Fruit fly (Drosophila melanogaster) whole organism, prepupa: ENCODE data around the gene obst-H.

Experiments
- CG10631 ChIP-seq: fragments of 200-800 bp; sonication (Bioruptor generic); optimal IDR thresholded peaks from 2 replicates; lab custom pipeline; 2016; ENCODE audit warnings: missing biosample characterization, missing genetic modification characterization
- CG16779 ChIP-seq: fragments of 200-800 bp; sonication (Bioruptor generic); optimal IDR thresholded peaks from 3 replicates; lab custom pipeline; 2017; ENCODE audit warnings: missing biosample characterization, mild to moderate bottlenecking, missing genetic modification characterization
- CG31627 ChIP-seq: fragments of 200-800 bp; sonication (Bioruptor generic); optimal IDR thresholded peaks from 3 replicates; lab custom pipeline; 2016; ENCODE audit warnings: missing biosample characterization, missing genetic modification characterization
- CG3919 ChIP-seq: fragments of 200-800 bp; sonication (Bioruptor generic); optimal IDR thresholded peaks from 3 replicates; lab custom pipeline; 2016; ENCODE audit warnings: missing biosample characterization, missing genetic modification characterization
- CG4318 ChIP-seq: fragments of 200-800 bp; sonication (Bioruptor generic); optimal IDR thresholded peaks from 3 replicates; lab custom pipeline; 2017; ENCODE audit warnings: missing biosample characterization, mild to moderate bottlenecking, missing genetic modification characterization
- CG6792 ChIP-seq: fragments of 200-800 bp; sonication (Bioruptor generic); optimal IDR thresholded peaks from 3 replicates; lab custom pipeline; 2016; ENCODE audit warnings: missing biosample characterization, missing genetic modification characterization
- Eip78C ChIP-seq: fragments of 200-800 bp; sonication (Bioruptor generic); peaks from one replicate; lab custom pipeline; 2016; ENCODE audit warnings: missing biosample characterization, missing genetic modification characterization
- dac ChIP-seq: fragments of 200-800 bp; sonication (Bioruptor generic); optimal IDR thresholded peaks from 2 replicates; lab custom pipeline; 2017; ENCODE audit warnings: missing biosample characterization, mild to moderate bottlenecking, missing genetic modification characterization
- fkh ChIP-seq: fragments of 200-800 bp; sonication (Bioruptor generic); optimal IDR thresholded peaks from 3 replicates; lab custom pipeline; 2017; ENCODE audit warnings: missing biosample characterization, mild to moderate bottlenecking, missing genetic modification characterization, moderate library complexity
- net ChIP-seq: fragments of 200-800 bp; sonication (Bioruptor generic); optimal IDR thresholded peaks from 3 replicates; lab custom pipeline; 2016; ENCODE audit warnings: missing biosample characterization, missing genetic modification characterization
- pdm3 ChIP-seq: fragments of 200-800 bp; sonication (Bioruptor generic); optimal IDR thresholded peaks from 3 replicates; lab custom pipeline; 2016; ENCODE audit warnings: missing biosample characterization, missing genetic modification characterization

- no peak for TF ChIP-seq net (GFP tag; lab: Kevin White, UChicago)
- TF ChIP-seq CG6792 (GFP tag; lab: Kevin White, UChicago), result no peak
- no peak for TF ChIP-seq dac (GFP tag; lab: Kevin White, UChicago)
- TF ChIP-seq fkh (GFP tag; lab: Kevin White, UChicago), result no peak
- no peak for TF ChIP-seq CG10631 (GFP tag; lab: Kevin White, UChicago)
- no peak for TF ChIP-seq CG31627 (GFP tag; lab: Kevin White, UChicago)
- no peak for TF ChIP-seq CG4318
- no peak for TF ChIP-seq CG3919 (GFP tag; lab: Kevin White, UChicago)
- TF ChIP-seq CG16779 (tag; lab: Kevin White, UChicago), result no peak
- no peak for TF ChIP-seq Eip78C (GFP tag; lab: Kevin White, UChicago)
- no peak for TF ChIP-seq pdm3 (GFP tag; lab: Kevin White, UChicago)
Measured at dm6 chr3L:15539903-15540409, 10.9 kb upstream of the obst-H start.
